Worm (Caenorhabditis elegans): ENCODE results near the gene iff-1.

DNA sequence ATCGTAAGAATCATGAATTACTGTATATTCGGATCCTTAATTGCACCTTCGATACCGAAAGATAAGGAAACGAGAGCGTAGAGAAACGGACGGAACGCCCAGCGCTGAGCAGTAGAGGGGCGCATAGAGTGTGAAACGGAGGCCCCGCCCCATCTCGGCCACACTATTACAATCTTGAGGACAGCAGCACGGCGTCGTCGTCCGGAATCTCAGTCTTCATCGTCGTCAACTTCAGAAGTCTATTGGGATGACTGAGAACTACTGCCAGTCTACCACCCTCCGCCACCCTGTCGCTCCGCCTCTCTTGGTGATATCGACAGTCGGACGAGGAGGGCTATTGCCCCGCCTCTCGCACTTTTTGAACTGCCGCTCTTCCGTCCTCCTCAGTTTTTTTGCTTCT, 17.7 kb upstream of the iff-1 start:
- TF ChIP-seq ceh-48 (tag; optimal IDR thresholded peaks at IDR 0.05) (no peak), lim-6 (tag; optimal IDR thresholded peaks at IDR 0.05) (no peak), ceh-9 (tag; optimal IDR thresholded peaks at IDR 0.05) (no peak), ama-1 (optimal IDR thresholded peaks at IDR 0.05) (no peak), unc-86 (tag; optimal IDR thresholded peaks at IDR 0.05) (no peak), ets-4 (tag; optimal IDR thresholded peaks at IDR 0.05) (no peak), unc-55 (GFP tag; optimal IDR thresholded peaks at IDR 0.05) (no peak), pqm-1 (tag; optimal IDR thresholded peaks at IDR 0.05) (no peak), nhr-11 (tag; optimal IDR thresholded peaks at IDR 0.05) (no peak), dmd-4 (tag; optimal IDR thresholded peaks at IDR 0.05; ENCODE audit: borderline replicate concordance) (no peak), eyg-1 (tag; optimal IDR thresholded peaks at IDR 0.05) (no peak), hlh-8 (tag; optimal IDR thresholded peaks at IDR 0.05) (no peak), nfya-1 (tag; optimal IDR thresholded peaks at IDR 0.05) (no peak)
